Fruit fly (Drosophila melanogaster): ENCODE data around the gene CG43362.

The CG43362 gene

dm6 chr2L:18298541-18298940 lies 7.3 kb upstream of the CG43362 start:
- TF ChIP-seq Sry-δ (GFP tag; optimal IDR thresholded peaks at IDR 0.05), result no peak
- TF ChIP-seq CG14965 (GFP tag; optimal IDR thresholded peaks at IDR 0.05; ENCODE audit: borderline replicate concordance), result no peak
- TF ChIP-seq CG12744 (GFP tag; optimal IDR thresholded peaks at IDR 0.05), result no peak
- TF ChIP-seq danr (GFP tag; IDR thresholded peaks at IDR 0.05), result no peak
- no peak for TF ChIP-seq slp2 (GFP tag; optimal IDR thresholded peaks at IDR 0.05)
- no peak for TF ChIP-seq CG9797 (GFP tag; optimal IDR thresholded peaks at IDR 0.05)
- peak in 1 of 3 experiments; percentile 34 for TF ChIP-seq lola (GFP tag; optimal IDR thresholded peaks at IDR 0.05)
- no peak for TF ChIP-seq Taf1 (GFP tag; IDR thresholded peaks at IDR 0.05)
- TF ChIP-seq Dek (tag; optimal IDR thresholded peaks at IDR 0.05), result no peak
- TF ChIP-seq CG32772 (GFP tag; IDR thresholded peaks at IDR 0.05), result no peak
- TF ChIP-seq Med (GFP tag), result peak; percentile 54
- no peak for TF ChIP-seq eve (GFP tag; optimal IDR thresholded peaks at IDR 0.05)
- TF ChIP-seq Doc2 (GFP tag; IDR thresholded peaks at IDR 0.05), result no peak
- no peak for TF ChIP-seq CG11696 (GFP tag; IDR thresholded peaks at IDR 0.05)
- TF ChIP-seq CG16815 (GFP tag; optimal IDR thresholded peaks at IDR 0.05), result no peak
- no peak for TF ChIP-seq lmd (GFP tag; IDR thresholded peaks at IDR 0.05)
- TF ChIP-seq hb (GFP tag; IDR thresholded peaks at IDR 0.05; ENCODE audit: partially characterized antibody), result 0 out of 3 replicates have a peak, but pooled peaks have one; percentile 28
- no peak for TF ChIP-seq cas (GFP tag; IDR thresholded peaks at IDR 0.05)
- peak; percentile 94 for TF ChIP-seq Ets65A (GFP tag)
- no peak for TF ChIP-seq CG6175 (GFP tag; IDR thresholded peaks at IDR 0.05)
- TF ChIP-seq Dref (GFP tag; IDR thresholded peaks at IDR 0.05), result no peak
- TF ChIP-seq CG5180 (GFP tag; optimal IDR thresholded peaks at IDR 0.05), result no peak
- no peak for TF ChIP-seq gro (GFP tag; optimal IDR thresholded peaks at IDR 0.05)
- TF ChIP-seq YL-1 (GFP tag; optimal IDR thresholded peaks at IDR 0.05), result no peak
- no peak for TF ChIP-seq CG12942 (GFP tag; optimal IDR thresholded peaks at IDR 0.05)
- TF ChIP-seq CG42726 (GFP tag; IDR thresholded peaks at IDR 0.05; ENCODE audit: partially characterized antibody), result no peak
- TF ChIP-seq CG15479 (GFP tag; optimal IDR thresholded peaks at IDR 0.05), result no peak
- peak; percentile 1 for TF ChIP-seq CG11504 (tag; optimal IDR thresholded peaks at IDR 0.05)
- TF ChIP-seq Dad (GFP tag; optimal IDR thresholded peaks at IDR 0.05), result no peak
- TF ChIP-seq fu2 (GFP tag; optimal IDR thresholded peaks at IDR 0.05), result no peak
- no peak for TF ChIP-seq Atf6 (GFP tag; IDR thresholded peaks at IDR 0.05)
- no peak for TF ChIP-seq CG9727 (GFP tag; optimal IDR thresholded peaks at IDR 0.05)
- TF ChIP-seq tx (GFP tag; optimal IDR thresholded peaks at IDR 0.05), result no peak
- TF ChIP-seq CG4328 (GFP tag; optimal IDR thresholded peaks at IDR 0.05), result no peak
- no peak for TF ChIP-seq CG8765 (GFP tag; IDR thresholded peaks at IDR 0.05)
- TF ChIP-seq sens (GFP tag), result peak; percentile 38
- no peak for TF ChIP-seq CG31388 (GFP tag; optimal IDR thresholded peaks at IDR 0.05)
- TF ChIP-seq CG31365 (tag; optimal IDR thresholded peaks at IDR 0.05), result no peak
- peak; percentile 12 for TF ChIP-seq Hr3 (GFP tag; optimal IDR thresholded peaks at IDR 0.05)
- TF ChIP-seq dimm (GFP tag; IDR thresholded peaks at IDR 0.05), result no peak
- TF ChIP-seq Atf-2 (GFP tag; optimal IDR thresholded peaks at IDR 0.05), result no peak
- no peak for TF ChIP-seq CG30431 (GFP tag; optimal IDR thresholded peaks at IDR 0.05)
- no peak for TF ChIP-seq gcm2 (GFP tag; optimal IDR thresholded peaks at IDR 0.05)
- TF ChIP-seq CG17328 (GFP tag; IDR thresholded peaks at IDR 0.05), result 0 out of 2 replicates have a peak, but pooled peaks have one; percentile 12
- TF ChIP-seq BtbVII (GFP tag; optimal IDR thresholded peaks at IDR 0.05), result no peak
- no peak for TF ChIP-seq fru (optimal IDR thresholded peaks at IDR 0.05)
- TF ChIP-seq CG10431 (GFP tag; optimal IDR thresholded peaks at IDR 0.05), result no peak
- no peak for TF ChIP-seq CG17568 (GFP tag; optimal IDR thresholded peaks at IDR 0.05)
- no peak for TF ChIP-seq twi (tag; optimal IDR thresholded peaks at IDR 0.05)
- no peak for TF ChIP-seq CG8388 (GFP tag; optimal IDR thresholded peaks at IDR 0.05)
- no peak for TF ChIP-seq chif (GFP tag; optimal IDR thresholded peaks at IDR 0.05)
- TF ChIP-seq CG7839 (tag; optimal IDR thresholded peaks at IDR 0.05), result peak; percentile 14
- TF ChIP-seq eyg (GFP tag; optimal IDR thresholded peaks at IDR 0.05), result no peak
